Worm (Caenorhabditis elegans) whole organism, midembryonic: ENCODE results near the gene Y53G8AM.8.
"Not testable (repeated sequence)": the region's sequence is repeated elsewhere in the genome, so short reads cannot be mapped to it uniquely, and the experiment has no call there.

Experiments used
- T22C8.4 ChIP-seq: fragments of 200-800 bp; sonication (Bioruptor generic); IDR thresholded peaks from 2 replicates; pipeline ENCODE4 v1.3.6; 2022; ENCODE audit warnings: missing genetic modification characterization, missing compliant biosample characterization
- cog-1 ChIP-seq: sonication (generic microtip); optimal IDR thresholded peaks from 2 replicates; lab custom pipeline; 2016; ENCODE audit warnings: missing genetic modification characterization, missing compliant biosample characterization
- flt-1 ChIP-seq: fragments of 200-800 bp; sonication (Bioruptor generic); IDR thresholded peaks from 2 replicates; pipeline ENCODE4 v1.3.6; 2022; ENCODE audit warnings: missing genetic modification characterization, missing compliant biosample characterization
- klf-2 ChIP-seq: fragments of 200-800 bp; sonication (Bioruptor generic); conservative IDR thresholded peaks from 2 replicates; pipeline ENCODE4 v1.3.6; 2022; ENCODE audit warnings: missing genetic modification reagents, missing genetic modification characterization, missing compliant biosample characterization
- med-1 ChIP-seq: sonication (generic microtip); optimal IDR thresholded peaks from 2 replicates; lab custom pipeline; 2017; ENCODE audit warnings: missing genetic modification characterization, mild to moderate bottlenecking, missing compliant biosample characterization, antibody characterized with exemption, missing genetic modification reagents; ENCODE audit not compliant: insufficient read depth
- ref-1 ChIP-seq: fragments of 200-800 bp; sonication (Bioruptor generic); conservative IDR thresholded peaks from 2 replicates; pipeline ENCODE4 v1.3.6; 2022; ENCODE audit warnings: missing genetic modification reagents, missing genetic modification characterization, missing compliant biosample characterization
- tab-1 ChIP-seq: fragments of 200-800 bp; sonication (Bioruptor generic); IDR thresholded peaks from 2 replicates; pipeline ENCODE4 v1.3.6; 2022; ENCODE audit warnings: missing genetic modification characterization, missing compliant biosample characterization
- ztf-23 ChIP-seq: fragments of 200-800 bp; sonication (Bioruptor generic); IDR thresholded peaks from 2 replicates; pipeline ENCODE4 v1.3.6; 2022; ENCODE audit warnings: missing genetic modification reagents, missing genetic modification characterization, missing compliant biosample characterization
- ztf-29 ChIP-seq: fragments of 200-800 bp; sonication (Bioruptor generic); IDR thresholded peaks from 2 replicates; pipeline ENCODE4 v1.3.6; 2022; ENCODE audit warnings: missing genetic modification reagents, missing genetic modification characterization, missing compliant biosample characterization

Gene Y53G8AM.8

ce11 chrIII:3263696-3264095 is 14.8 kb downstream of the Y53G8AM.8 start:
- TF ChIP-seq T22C8.4 (GFP tag; lab: Robert Waterston, UW) (peak; percentile 36; the same call in 1 of the 2 replicates), cog-1 (tag; lab: Kevin White, UChicago) (no peak)

- TF ChIP-seq med-1 (GFP tag; lab: Kevin White, UChicago); tab-1; ztf-23 (GFP tag; lab: Robert Waterston, UW): not testable (repeated sequence)
Observed at ce11 chrIII:3259691-3260090, 18.8 kb downstream of the Y53G8AM.8 start, which contains the start of gene Y53G8AM.6. TSS of gene Y53G8AM.6 (minus strand) at chrIII:3259791.

ce11 chrIII:3258306-3258705 is 20.2 kb downstream of the Y53G8AM.8 start, which contains the start of gene nspg-7.2:
TSS of gene nspg-7.2 (minus strand) at chrIII:3258406.
- TF ChIP-seq tab-1 (no peak), flt-1 (GFP tag; lab: Robert Waterston, UW) (no peak), med-1 (GFP tag; lab: Kevin White, UChicago) (no peak), T22C8.4 (GFP tag; lab: Robert Waterston, UW) (no peak), ztf-29 (GFP tag; lab: Robert Waterston, UW) (no peak), ref-1 (GFP tag; lab: Robert Waterston, UW) (no peak), cog-1 (tag; lab: Kevin White, UChicago) (no peak), klf-2 (GFP tag; lab: Robert Waterston, UW) (no peak), ztf-23 (GFP tag; lab: Robert Waterston, UW) (no peak)

ce11 chrIII:3255575-3255974 is 22.9 kb downstream of the Y53G8AM.8 start, which contains the start of gene Y53G8AM.4:
TSS of gene Y53G8AM.4 (minus strand) at chrIII:3255675.
- no peak for TF ChIP-seq ztf-23 (GFP tag; lab: Robert Waterston, UW)

ce11 chrIII:3255023-3255422 is 23.5 kb downstream of the Y53G8AM.8 start:
- TF ChIP-seq T22C8.4 (GFP tag; lab: Robert Waterston, UW), result no peak
- TF ChIP-seq cog-1 (tag; lab: Kevin White, UChicago), result no peak
- no peak for TF ChIP-seq ref-1 (GFP tag; lab: Robert Waterston, UW)
- TF ChIP-seq tab-1, result no peak
- TF ChIP-seq ztf-23 (GFP tag; lab: Robert Waterston, UW), result no peak
- no peak for TF ChIP-seq med-1 (GFP tag; lab: Kevin White, UChicago)
- TF ChIP-seq klf-2 (GFP tag; lab: Robert Waterston, UW), result no peak
- no peak for TF ChIP-seq flt-1 (GFP tag; lab: Robert Waterston, UW)

ce11 chrIII:3253736-3254135 is 24.8 kb downstream of the Y53G8AM.8 start:
- TF ChIP-seq cog-1 (tag; lab: Kevin White, UChicago) (no peak), ref-1 (GFP tag; lab: Robert Waterston, UW) (no peak), ztf-29 (GFP tag; lab: Robert Waterston, UW) (no peak), T22C8.4 (GFP tag; lab: Robert Waterston, UW) (no peak), flt-1 (GFP tag; lab: Robert Waterston, UW) (no peak)

ce11 chrIII:3253043-3253442 is 25.5 kb downstream of the Y53G8AM.8 start, which contains the start of gene Y53G8AL.3:
TSS of gene Y53G8AL.3 (minus strand) at chrIII:3253143.
- TF ChIP-seq cog-1 (tag; lab: Kevin White, UChicago) (no peak), ref-1 (GFP tag; lab: Robert Waterston, UW) (no peak), med-1 (GFP tag; lab: Kevin White, UChicago) (no peak), klf-2 (GFP tag; lab: Robert Waterston, UW) (no peak), T22C8.4 (GFP tag; lab: Robert Waterston, UW) (no peak), ztf-23 (GFP tag; lab: Robert Waterston, UW) (no peak), tab-1 (no peak), ztf-29 (GFP tag; lab: Robert Waterston, UW) (no peak), flt-1 (GFP tag; lab: Robert Waterston, UW) (no peak)

- TF ChIP-seq klf-2 (GFP tag; lab: Robert Waterston, UW) (no peak), ref-1 (GFP tag; lab: Robert Waterston, UW) (no peak), cog-1 (tag; lab: Kevin White, UChicago) (no peak), ztf-29 (GFP tag; lab: Robert Waterston, UW) (no peak), flt-1 (GFP tag; lab: Robert Waterston, UW) (no peak), ztf-23 (GFP tag; lab: Robert Waterston, UW) (no peak), med-1 (GFP tag; lab: Kevin White, UChicago) (no peak), tab-1 (no peak), T22C8.4 (GFP tag; lab: Robert Waterston, UW) (no peak)
Observed at ce11 chrIII:3250596-3251112, 27.9 kb downstream of the Y53G8AM.8 start, which contains the start of gene Y53G8AL.4. TSS of gene Y53G8AL.4 (minus strand) at chrIII:3250646.

ce11 chrIII:3249038-3249420 is 29.5 kb downstream of the Y53G8AM.8 start:
- TF ChIP-seq T22C8.4 (GFP tag; lab: Robert Waterston, UW) (peak; percentile 24; the same call in 1 of the 2 replicates), ztf-29 (GFP tag; lab: Robert Waterston, UW) (no peak), ztf-23 (GFP tag; lab: Robert Waterston, UW) (peak; percentile 43), klf-2 (GFP tag; lab: Robert Waterston, UW) (no peak), flt-1 (GFP tag; lab: Robert Waterston, UW) (peak; percentile 76), tab-1 (peak; percentile 60; the same call in 1 of the 2 replicates), ref-1 (GFP tag; lab: Robert Waterston, UW) (no peak), med-1 (GFP tag; lab: Kevin White, UChicago) (peak; percentile 23), cog-1 (tag; lab: Kevin White, UChicago) (no peak)
